Fruit fly (Drosophila melanogaster): Measurements from ENCODE around the gene Nelf-A.

Nelf-A gene

dm6 chr3R:21268873-21269272, 45.4 kb downstream of the Nelf-A start, which contains the start of gene Rab1 (continued):
- TF ChIP-seq CG1529 (GFP tag; optimal IDR thresholded peaks at IDR 0.05) (no peak), Eip74EF (GFP tag; optimal IDR thresholded peaks at IDR 0.05) (no peak), chinmo (GFP tag; IDR thresholded peaks at IDR 0.05; ENCODE audit: partially characterized antibody) (0 out of 4 replicates have a peak, but pooled peaks have one; percentile 60), Dp (GFP tag; optimal IDR thresholded peaks at IDR 0.05) (peak; percentile 13), CG6683 (GFP tag; optimal IDR thresholded peaks at IDR 0.05) (no peak), CG12155 (GFP tag; optimal IDR thresholded peaks at IDR 0.05) (peak; percentile 23), CkIIα-i1 (GFP tag; IDR thresholded peaks at IDR 0.05) (no peak), Stat92E (GFP tag; optimal IDR thresholded peaks at IDR 0.05) (no peak), CG11247 (GFP tag; IDR thresholded peaks at IDR 0.05) (no peak), HLHmδ (GFP tag; optimal IDR thresholded peaks at IDR 0.05) (peak; percentile 41), disco-r (GFP tag; optimal IDR thresholded peaks at IDR 0.05) (no peak), fru (optimal IDR thresholded peaks at IDR 0.05) (no peak), sug (tag; optimal IDR thresholded peaks at IDR 0.05) (peak; percentile 25), tin (GFP tag; optimal IDR thresholded peaks at IDR 0.05) (peak; percentile 46), ci (GFP tag; IDR thresholded peaks at IDR 0.05) (no peak), crc (GFP tag; optimal IDR thresholded peaks at IDR 0.05) (no peak), Nf-YA (GFP tag; IDR thresholded peaks at IDR 0.05) (no peak), gce (GFP tag; IDR thresholded peaks at IDR 0.05) (no peak), CG4360 (GFP tag; IDR thresholded peaks at IDR 0.05) (peak; percentile 31; the same call in 1 of the 2 replicates), E2f2 (GFP tag; IDR thresholded peaks at IDR 0.05) (no peak), CG10321 (GFP tag; IDR thresholded peaks at IDR 0.05) (no peak), CG14710 (tag; optimal IDR thresholded peaks at IDR 0.05) (peak; percentile 5), Sry-β (GFP tag; optimal IDR thresholded peaks at IDR 0.05) (peak; percentile 23), CG8478 (optimal IDR thresholded peaks at IDR 0.05) (no peak), stc (GFP tag; IDR thresholded peaks at IDR 0.05) (no peak), trem (tag; optimal IDR thresholded peaks at IDR 0.05) (peak; percentile 97), CG11504 (tag; optimal IDR thresholded peaks at IDR 0.05) (no peak), Bdp1 (GFP tag; optimal IDR thresholded peaks at IDR 0.05) (peak; percentile 36), ase (GFP tag; IDR thresholded peaks at IDR 0.05) (no peak), CG18476 (GFP tag; optimal IDR thresholded peaks at IDR 0.05) (no peak), emc (GFP tag; optimal IDR thresholded peaks at IDR 0.05) (no peak), cg (GFP tag; optimal IDR thresholded peaks at IDR 0.05) (no peak), CG31388 (GFP tag; optimal IDR thresholded peaks at IDR 0.05) (no peak), bigmax (GFP tag; optimal IDR thresholded peaks at IDR 0.05) (no peak), CG9932 (GFP tag; IDR thresholded peaks at IDR 0.05) (peak; percentile 75), gsb-n (tag; optimal IDR thresholded peaks at IDR 0.05) (no peak), tap (tag; optimal IDR thresholded peaks at IDR 0.05) (no peak), tll (GFP tag; optimal IDR thresholded peaks at IDR 0.05) (no peak), CG6654 (GFP tag; optimal IDR thresholded peaks at IDR 0.05) (no peak), slou (GFP tag; optimal IDR thresholded peaks at IDR 0.05) (no peak), CG17612 (GFP tag; IDR thresholded peaks at IDR 0.05) (no peak), CG3281 (GFP tag; optimal IDR thresholded peaks at IDR 0.05) (peak; percentile 61), peb (GFP tag; IDR thresholded peaks at IDR 0.05) (no peak), zfh2 (GFP tag; optimal IDR thresholded peaks at IDR 0.05) (peak; percentile 59), rib (GFP tag; IDR thresholded peaks at IDR 0.05) (peak; percentile 42; the same call in 1 of the 2 replicates), CG10431 (GFP tag; optimal IDR thresholded peaks at IDR 0.05) (no peak), knrl (GFP tag; IDR thresholded peaks at IDR 0.05; ENCODE audit: partially characterized antibody) (no peak), cato (GFP tag; optimal IDR thresholded peaks at IDR 0.05; ENCODE audit: borderline replicate concordance) (no peak), fd64A (GFP tag; optimal IDR thresholded peaks at IDR 0.05) (no peak), gro (GFP tag; optimal IDR thresholded peaks at IDR 0.05) (peak; percentile 14), CG9215 (GFP tag; IDR thresholded peaks at IDR 0.05) (no peak), Mrtf (GFP tag; IDR thresholded peaks at IDR 0.05) (no peak)
